Worm (Caenorhabditis elegans): ENCODE measurements around the gene ubc-17.

DNA sequence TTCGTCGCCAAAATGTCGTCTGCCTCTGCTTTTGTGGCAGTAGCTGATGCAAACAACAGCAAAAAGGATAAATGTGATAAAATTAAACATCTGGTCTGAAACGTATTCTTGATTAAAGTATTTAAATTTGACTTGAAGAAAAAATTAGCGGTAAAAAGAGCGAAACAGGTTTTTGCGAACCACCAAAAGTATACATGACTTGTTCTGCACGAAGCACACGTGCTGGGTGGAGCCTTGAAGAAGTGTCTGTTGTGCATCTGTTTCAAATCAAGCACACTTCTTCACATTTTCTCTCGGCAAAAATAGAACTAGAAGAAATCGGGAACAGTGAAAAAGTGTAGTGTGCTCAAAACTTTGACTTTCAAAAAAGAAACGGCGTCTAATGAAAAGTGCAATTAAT is 12.8 kb downstream of the ubc-17 start, which contains the start of gene B0403.3:
- TF ChIP-seq snpc-4 (tag; optimal IDR thresholded peaks at IDR 0.05) (no peak), nhr-2 (tag; optimal IDR thresholded peaks at IDR 0.05) (no peak), unc-39 (tag; optimal IDR thresholded peaks at IDR 0.05) (no peak), cnd-1 (tag; optimal IDR thresholded peaks at IDR 0.05) (no peak)
